Fruit fly (Drosophila melanogaster): Measurements from ENCODE around the gene Spn77Ba.

DNA sequence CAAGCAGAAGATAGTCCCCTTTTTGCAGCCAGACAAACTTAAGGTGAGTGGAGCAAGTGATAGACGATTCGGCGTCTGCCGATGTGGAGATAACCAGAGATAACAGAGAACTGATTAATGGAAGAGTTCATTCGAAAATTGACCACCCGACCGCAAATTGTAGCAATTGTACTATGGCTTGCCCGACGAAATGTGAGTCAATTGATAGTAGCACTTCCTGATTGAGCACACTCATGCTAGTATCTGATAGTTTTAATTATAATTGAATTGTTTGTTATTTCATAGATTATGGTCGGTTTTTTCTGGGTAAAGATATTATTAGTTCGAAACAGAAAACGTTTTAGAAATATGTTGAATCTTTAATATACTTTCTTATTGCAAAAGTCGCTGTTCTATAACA, 37.4 kb downstream of the Spn77Ba start:
- TF ChIP-seq CG8301 (tag; optimal IDR thresholded peaks at IDR 0.05) (no peak), CG15710 (tag; optimal IDR thresholded peaks at IDR 0.05) (no peak), CG9948 (tag; optimal IDR thresholded peaks at IDR 0.05) (no peak), CG10348 (GFP tag; IDR thresholded peaks at IDR 0.05) (no peak), CG17806 (tag; optimal IDR thresholded peaks at IDR 0.05) (no peak), EcR (GFP tag; optimal IDR thresholded peaks at IDR 0.05) (no peak), CG12605 (GFP tag; IDR thresholded peaks at IDR 0.05) (no peak), CG4496 (GFP tag; IDR thresholded peaks at IDR 0.05) (no peak), Pif1B (GFP tag; optimal IDR thresholded peaks at IDR 0.05) (no peak), D1 (tag; optimal IDR thresholded peaks at IDR 0.05) (no peak), rn (GFP tag; IDR thresholded peaks at IDR 0.05) (no peak), CG8159 (tag; optimal IDR thresholded peaks at IDR 0.05) (no peak), CG14655 (GFP tag; optimal IDR thresholded peaks at IDR 0.05) (no peak)

Data from whole organism, pupa.